Worm (Caenorhabditis elegans) whole organism, L2 larva: Measurements from ENCODE around the gene wbp-11.
A peak's percentile ranks its signal among the peaks of the same experiment; 100 is the strongest.

Source experiments
- C34F6.9 ChIP-seq: fragments of 150-350 bp; optimal IDR thresholded peaks from 2 replicates; lab custom pipeline; 2014; ENCODE audit warnings: missing biosample characterization, missing genetic modification characterization
- R02D3.7 ChIP-seq: fragments of 150-350 bp; optimal IDR thresholded peaks from 2 replicates; lab custom pipeline; 2014; ENCODE audit warnings: missing biosample characterization, missing genetic modification characterization
- Y55F3AM.14 ChIP-seq: fragments of 200-800 bp; sonication (Bioruptor generic); optimal IDR thresholded peaks from 2 replicates; lab custom pipeline; 2018; ENCODE audit warnings: mild to moderate bottlenecking, missing genetic modification characterization, missing compliant biosample characterization
- ZK546.5 ChIP-seq: sonication (generic microtip); optimal IDR thresholded peaks from 2 replicates; lab custom pipeline; 2017; ENCODE audit warnings: missing biosample characterization, missing genetic modification characterization
- alr-1 ChIP-seq: fragments of 150-350 bp; optimal IDR thresholded peaks from 2 replicates; lab custom pipeline; 2014; ENCODE audit warnings: missing biosample characterization, missing genetic modification characterization
- ama-1 ChIP-seq: fragments of 150-350 bp; optimal IDR thresholded peaks from 2 replicates; lab custom pipeline; 2018; ENCODE audit warnings: inconsistent platforms
- blmp-1 ChIP-seq: sonication (generic microtip); optimal IDR thresholded peaks from 2 replicates; lab custom pipeline; 2017; ENCODE audit warnings: missing genetic modification characterization, mild to moderate bottlenecking, missing compliant biosample characterization, antibody characterized with exemption, moderate library complexity; ENCODE audit not compliant: insufficient read depth
- ceh-16 ChIP-seq: fragments of 150-350 bp; optimal IDR thresholded peaks from 2 replicates; lab custom pipeline; 2014; ENCODE audit warnings: missing biosample characterization, missing genetic modification characterization
- ceh-82 ChIP-seq: fragments of 150-350 bp; optimal IDR thresholded peaks from 2 replicates; lab custom pipeline; 2014; ENCODE audit warnings: missing biosample characterization, missing genetic modification characterization
- elt-1 ChIP-seq: fragments of 150-350 bp; optimal IDR thresholded peaks from 2 replicates; lab custom pipeline; 2014; ENCODE audit warnings: missing biosample characterization, missing genetic modification characterization
- fos-1 ChIP-seq: fragments of 150-350 bp; optimal IDR thresholded peaks from 2 replicates; lab custom pipeline; 2014; ENCODE audit warnings: missing biosample characterization, missing genetic modification characterization
- gmeb-1 ChIP-seq: fragments of 150-350 bp; optimal IDR thresholded peaks from 2 replicates; lab custom pipeline; 2014; ENCODE audit warnings: missing biosample characterization, missing genetic modification characterization
- lin-11 ChIP-seq: fragments of 150-350 bp; sonication (generic microtip); optimal IDR thresholded peaks from 2 replicates; lab custom pipeline; 2014; ENCODE audit warnings: missing biosample characterization, missing genetic modification characterization, inconsistent platforms, mixed read lengths
- lin-13 ChIP-seq: fragments of 150-350 bp; optimal IDR thresholded peaks from 2 replicates; lab custom pipeline; 2014; ENCODE audit warnings: missing biosample characterization, missing genetic modification reagents, missing genetic modification characterization
- lin-39 ChIP-seq: fragments of 150-350 bp; optimal IDR thresholded peaks from 2 replicates; lab custom pipeline; 2014; ENCODE audit warnings: missing biosample characterization, missing genetic modification reagents, missing genetic modification characterization
- lsy-2 ChIP-seq, 2 experiments: fragments of 150-350 bp in 1 of 2; sonication (generic microtip) in 1 of 2; optimal IDR thresholded peaks; 2 replicates each; lab custom pipeline; 2014 to 2017; ENCODE audit warnings: missing biosample characterization in 2 of 2, missing genetic modification characterization in 2 of 2
- mab-5 ChIP-seq: fragments of 150-350 bp; optimal IDR thresholded peaks from 2 replicates; lab custom pipeline; 2014; ENCODE audit warnings: missing biosample characterization, missing genetic modification characterization
- mbf-1 ChIP-seq: sonication (generic microtip); optimal IDR thresholded peaks from 2 replicates; lab custom pipeline; 2017; ENCODE audit warnings: missing biosample characterization, missing genetic modification characterization
- nhr-10 ChIP-seq: sonication (generic microtip); optimal IDR thresholded peaks from 2 replicates; lab custom pipeline; 2017; ENCODE audit warnings: missing biosample characterization, missing genetic modification characterization
- nhr-11 ChIP-seq: fragments of 150-350 bp; optimal IDR thresholded peaks from 2 replicates; lab custom pipeline; 2014; ENCODE audit warnings: missing biosample characterization, missing genetic modification characterization
- nhr-12 ChIP-seq: fragments of 150-350 bp; optimal IDR thresholded peaks from 2 replicates; lab custom pipeline; 2014; ENCODE audit warnings: missing biosample characterization, missing genetic modification characterization
- nhr-129 ChIP-seq: fragments of 150-350 bp; optimal IDR thresholded peaks from 2 replicates; lab custom pipeline; 2014; ENCODE audit warnings: missing biosample characterization, missing genetic modification characterization
- nhr-21 ChIP-seq: fragments of 150-350 bp; optimal IDR thresholded peaks from 2 replicates; lab custom pipeline; 2014; ENCODE audit warnings: missing biosample characterization, missing genetic modification characterization
- nhr-237 ChIP-seq: fragments of 150-350 bp; optimal IDR thresholded peaks from 2 replicates; lab custom pipeline; 2014; ENCODE audit warnings: missing biosample characterization, missing genetic modification characterization
- nhr-6 ChIP-seq: fragments of 150-350 bp; optimal IDR thresholded peaks from 2 replicates; lab custom pipeline; 2014; ENCODE audit warnings: missing biosample characterization, missing genetic modification characterization
- nhr-77 ChIP-seq: fragments of 150-350 bp; optimal IDR thresholded peaks from 2 replicates; lab custom pipeline; 2014; ENCODE audit warnings: missing biosample characterization, missing genetic modification characterization
- peb-1 ChIP-seq: fragments of 150-350 bp; optimal IDR thresholded peaks from 2 replicates; lab custom pipeline; 2014; ENCODE audit warnings: missing biosample characterization, missing genetic modification characterization
- skn-1 ChIP-seq: sonication (generic microtip); optimal IDR thresholded peaks from 2 replicates; lab custom pipeline; 2017; ENCODE audit warnings: missing biosample characterization, missing genetic modification characterization
- sma-3 ChIP-seq: sonication (generic microtip); optimal IDR thresholded peaks from 2 replicates; lab custom pipeline; 2016; ENCODE audit warnings: missing genetic modification reagents, missing genetic modification characterization, missing compliant biosample characterization
- sma-9 ChIP-seq, 2 experiments: fragments of 150-350 bp in 1 of 2; sonication (generic microtip) in 1 of 2; optimal IDR thresholded peaks; 2 replicates each; lab custom pipeline; 2014 to 2016; ENCODE audit warnings: missing genetic modification characterization in 2 of 2, mild to moderate bottlenecking in 1 of 2, missing biosample characterization in 1 of 2, missing compliant biosample characterization in 1 of 2, missing genetic modification reagents in 1 of 2, moderate library complexity in 1 of 2
- unc-39 ChIP-seq: fragments of 150-350 bp; optimal IDR thresholded peaks from 2 replicates; lab custom pipeline; 2014; ENCODE audit warnings: missing biosample characterization, missing genetic modification characterization
- unc-55 ChIP-seq: fragments of 150-350 bp; sonication (generic microtip); optimal IDR thresholded peaks from 3 replicates; lab custom pipeline; 2014; ENCODE audit warnings: missing biosample characterization, missing genetic modification reagents, missing genetic modification characterization
- zag-1 ChIP-seq: fragments of 150-350 bp; optimal IDR thresholded peaks from 2 replicates; lab custom pipeline; 2014; ENCODE audit warnings: missing biosample characterization, missing genetic modification characterization
- ztf-11 ChIP-seq: sonication (generic microtip); optimal IDR thresholded peaks from 2 replicates; lab custom pipeline; 2017; ENCODE audit warnings: missing biosample characterization, missing genetic modification characterization
- ztf-4 ChIP-seq: fragments of 150-350 bp; optimal IDR thresholded peaks from 2 replicates; lab custom pipeline; 2014; ENCODE audit warnings: missing biosample characterization, missing genetic modification characterization

Gene wbp-11

ce11 chrII:10174338-10174737 is 1.6 kb downstream of the wbp-11 start, which contains the start of gene F33H1.4:
TSS of gene F33H1.4 (plus strand) at chrII:10174648.
- peak; percentile 76 for TF ChIP-seq C34F6.9 (tag; lab: Kevin White, UChicago)
- no peak for TF ChIP-seq alr-1 (tag; lab: Kevin White, UChicago)
- peak; percentile 44 for TF ChIP-seq nhr-21
- peak; percentile 61 to 96 for TF ChIP-seq lsy-2 (tag; optimal IDR thresholded peaks at IDR 0.05; lab: Kevin White, UChicago)
- peak; percentile 47 for TF ChIP-seq nhr-129 (tag; lab: Kevin White, UChicago)
- no peak for TF ChIP-seq nhr-11
- TF ChIP-seq skn-1: no peak
- no peak for TF ChIP-seq Y55F3AM.14
- TF ChIP-seq lin-11 (tag; lab: Kevin White, UChicago): peak; percentile 37
- TF ChIP-seq nhr-77 (tag; lab: Kevin White, UChicago): no peak
- no peak for TF ChIP-seq nhr-12 (tag; lab: Kevin White, UChicago)
- TF ChIP-seq sma-9 (GFP tag; optimal IDR thresholded peaks at IDR 0.05; lab: Kevin White, UChicago): peak; percentile 48
- TF ChIP-seq sma-9 (tag; optimal IDR thresholded peaks at IDR 0.05; lab: Kevin White, UChicago): no peak
- TF ChIP-seq gmeb-1 (tag; lab: Kevin White, UChicago): no peak
- peak; percentile 98 for TF ChIP-seq lin-13 (GFP tag; lab: Kevin White, UChicago)
- no peak for TF ChIP-seq ztf-4 (tag; lab: Kevin White, UChicago)
- TF ChIP-seq blmp-1 (tag; lab: Kevin White, UChicago): peak; percentile 68
- TF ChIP-seq mbf-1 (tag; lab: Kevin White, UChicago): no peak
- peak; percentile 38 for TF ChIP-seq fos-1 (tag; lab: Kevin White, UChicago)
- peak; percentile 24 for TF ChIP-seq sma-3 (GFP tag; lab: Kevin White, UChicago)
- TF ChIP-seq unc-55 (GFP tag; lab: Kevin White, UChicago): peak; percentile 71

DNA sequence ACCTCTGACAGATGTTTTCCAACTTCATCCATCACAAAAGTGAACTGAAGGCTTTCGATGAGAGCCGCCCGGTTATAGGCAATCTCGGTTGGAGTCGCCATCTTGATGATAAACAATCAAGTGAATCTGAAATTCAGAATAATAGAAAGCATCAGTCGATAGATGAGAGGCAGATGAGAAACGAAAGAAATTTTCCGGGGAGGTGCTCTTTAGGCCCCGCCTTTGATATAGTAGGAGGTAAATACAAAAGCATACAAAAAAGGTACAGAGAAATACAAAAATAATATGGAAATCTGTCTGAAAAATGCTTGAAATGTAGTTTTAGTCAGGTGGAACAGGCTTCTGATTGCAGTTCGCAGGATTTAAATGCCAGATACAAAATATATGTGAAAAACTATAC is 9.9 kb downstream of the wbp-11 start, which contains the start of gene srd-1:
Gene srd-1 (minus strand): TSS at position 101 of the 400 bp plus-strand sequence.
- TF ChIP-seq lin-39: no peak
- TF ChIP-seq unc-39: no peak
- TF ChIP-seq nhr-12 (tag; lab: Kevin White, UChicago): no peak
- TF ChIP-seq nhr-237 (tag; lab: Kevin White, UChicago): no peak
- TF ChIP-seq R02D3.7 (tag; lab: Kevin White, UChicago): no peak
- no peak for TF ChIP-seq sma-3 (GFP tag; lab: Kevin White, UChicago)
- no peak for TF ChIP-seq nhr-6 (tag; lab: Kevin White, UChicago)
- TF ChIP-seq ZK546.5 (tag; lab: Kevin White, UChicago): no peak
- no peak for TF ChIP-seq nhr-10 (tag; lab: Kevin White, UChicago)
- TF ChIP-seq nhr-129 (tag; lab: Kevin White, UChicago): no peak
- TF ChIP-seq ztf-4 (tag; lab: Kevin White, UChicago): no peak
- no peak for TF ChIP-seq mbf-1 (tag; lab: Kevin White, UChicago)
- no peak for TF ChIP-seq zag-1

DNA sequence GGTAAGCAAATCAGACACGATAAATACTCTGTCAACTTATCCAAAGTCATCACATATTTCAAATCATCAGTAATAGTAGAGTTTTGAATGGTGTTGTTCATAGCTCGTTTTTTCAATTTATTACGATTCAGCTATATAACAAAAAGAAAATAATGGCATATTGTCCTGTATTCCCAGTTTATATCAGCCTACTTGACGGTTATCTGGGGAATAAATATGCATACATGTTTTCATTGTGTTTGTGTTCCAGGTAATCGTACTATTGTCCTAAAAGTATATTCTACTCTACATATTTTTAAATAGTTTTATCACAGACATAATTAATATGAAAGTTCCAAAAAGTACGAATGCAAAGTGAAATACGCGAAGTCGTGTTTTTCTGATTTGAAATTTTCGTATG is 15.1 kb downstream of the wbp-11 start, which contains the start of gene srd-2:
Gene srd-2 (minus strand): TSS at position 101 of the 400 bp plus-strand sequence.
- TF ChIP-seq ztf-4 (tag; lab: Kevin White, UChicago) (no peak), ama-1 (no peak), nhr-129 (tag; lab: Kevin White, UChicago) (no peak), ztf-11 (tag; lab: Kevin White, UChicago) (no peak)

- TF ChIP-seq ZK546.5 (tag; lab: Kevin White, UChicago) (no peak), nhr-10 (tag; lab: Kevin White, UChicago) (no peak), nhr-237 (tag; lab: Kevin White, UChicago) (no peak), ama-1 (no peak), nhr-11 (no peak), nhr-21 (no peak), ceh-16 (tag; lab: Kevin White, UChicago) (no peak), C34F6.9 (tag; lab: Kevin White, UChicago) (no peak), mab-5 (tag; lab: Kevin White, UChicago) (no peak), nhr-12 (tag; lab: Kevin White, UChicago) (no peak), nhr-129 (tag; lab: Kevin White, UChicago) (no peak), sma-9 (GFP tag; optimal IDR thresholded peaks at IDR 0.05; lab: Kevin White, UChicago) (no peak), sma-9 (tag; optimal IDR thresholded peaks at IDR 0.05; lab: Kevin White, UChicago) (no peak), sma-3 (GFP tag; lab: Kevin White, UChicago) (no peak), elt-1 (tag; lab: Kevin White, UChicago) (no peak), ceh-82 (tag; lab: Kevin White, UChicago) (no peak), gmeb-1 (tag; lab: Kevin White, UChicago) (no peak), peb-1 (tag; lab: Kevin White, UChicago) (no peak)
Measured at ce11 chrII:10189369-10189768, 16.6 kb downstream of the wbp-11 start, which contains the start of gene cdc-25.4. TSS of gene cdc-25.4 (minus strand) at chrII:10189469.
